Worm (Caenorhabditis elegans) whole organism, L3 larva: ENCODE results near the gene lbp-4.

Experiments
- eor-1 ChIP-seq, 2 experiments: fragments of 150-350 bp; optimal IDR thresholded peaks; 2 replicates each; lab custom pipeline; 2014 to 2018; ENCODE audit warnings: missing biosample characterization in 2 of 2, missing genetic modification characterization in 2 of 2
- fos-1 ChIP-seq: fragments of 150-350 bp; optimal IDR thresholded peaks from 2 replicates; lab custom pipeline; 2014; ENCODE audit warnings: missing biosample characterization, missing genetic modification characterization
- jun-1 ChIP-seq: fragments of 150-350 bp; optimal IDR thresholded peaks from 2 replicates; lab custom pipeline; 2014; ENCODE audit warnings: missing biosample characterization, missing genetic modification reagents, missing genetic modification characterization
- nhr-11 ChIP-seq: fragments of 150-350 bp; optimal IDR thresholded peaks from 2 replicates; lab custom pipeline; 2014; ENCODE audit warnings: missing biosample characterization, missing genetic modification characterization
- nhr-77 ChIP-seq: fragments of 150-350 bp; optimal IDR thresholded peaks from 2 replicates; lab custom pipeline; 2014; ENCODE audit warnings: missing biosample characterization, missing genetic modification characterization
- pqm-1 ChIP-seq: fragments of 150-350 bp; optimal IDR thresholded peaks from 2 replicates; lab custom pipeline; 2017; ENCODE audit warnings: missing biosample characterization, missing genetic modification characterization, inconsistent platforms

- TF ChIP-seq pqm-1 (tag; lab: Kevin White, UChicago) = no peak
- no peak for TF ChIP-seq jun-1 (tag; lab: Kevin White, UChicago)
- no peak for TF ChIP-seq eor-1 (tag; optimal IDR thresholded peaks at IDR 0.05; lab: Kevin White, UChicago)
- no peak for TF ChIP-seq nhr-77
- no peak for TF ChIP-seq nhr-11
- TF ChIP-seq fos-1 (tag; lab: Kevin White, UChicago) = no peak
These were observed 49.4 kb upstream of the lbp-4 start, which contains the start of gene frpr-3 for ce11 chrV:7770961-7771360.
